Comparison of ENCODE assay signal across 1 fruit fly cellular context in genomic region chr3L:8912332-8912731, dm6.
A peak's percentile ranks its signal among the peaks of the same experiment; 100 is the strongest.
TF ChIP-seq lines count a peak whose summit lies in the region.

Gene Tsp66E (plus strand): TSS chr3L:8912499.
Gene mfr (minus strand): TSS chr3L:8912671.

TF ChIP-seq in whole organism, embryonic, 481 proteins besides CTCF, POLR2A, EP300 and RAD21 (continued from another document):
- peak; percentile 7 for TF ChIP-seq lab (GFP tag; optimal IDR thresholded peaks at IDR 0.05; lab: Kevin White, UChicago)
- peak; percentile 40 for TF ChIP-seq CG13287 (GFP tag; IDR thresholded peaks at IDR 0.05; lab: Robert Waterston, UW; ENCODE audit: partially characterized antibody)
- TF ChIP-seq sob (GFP tag; IDR thresholded peaks at IDR 0.05; lab: Robert Waterston, UW), result 0 out of 2 replicates have a peak, but pooled peaks have one; percentile 17
- peak; percentile 39 for TF ChIP-seq CG6854 (GFP tag; optimal IDR thresholded peaks at IDR 0.05; lab: Kevin White, UChicago)
- no peak for TF ChIP-seq CG9876 (GFP tag; optimal IDR thresholded peaks at IDR 0.05; lab: Kevin White, UChicago)
- TF ChIP-seq Camta (GFP tag; optimal IDR thresholded peaks at IDR 0.05; lab: Kevin White, UChicago), result no peak
- no peak for TF ChIP-seq crp (GFP tag; optimal IDR thresholded peaks at IDR 0.05; lab: Kevin White, UChicago)
- no peak for TF ChIP-seq CG2712 (tag; optimal IDR thresholded peaks at IDR 0.05; lab: Kevin White, UChicago)
- TF ChIP-seq CG4854 (GFP tag; optimal IDR thresholded peaks at IDR 0.05; lab: Kevin White, UChicago), result no peak
- TF ChIP-seq pfk (GFP tag; optimal IDR thresholded peaks at IDR 0.05; lab: Kevin White, UChicago), result no peak
- no peak for TF ChIP-seq odd (GFP tag; optimal IDR thresholded peaks at IDR 0.05; lab: Kevin White, UChicago)
- TF ChIP-seq C15 (GFP tag; IDR thresholded peaks at IDR 0.05; lab: Robert Waterston, UW), result no peak
- peak; percentile 20 for TF ChIP-seq ftz-f1 (GFP tag; optimal IDR thresholded peaks at IDR 0.05; lab: Kevin White, UChicago)
- TF ChIP-seq CG11456 (GFP tag; IDR thresholded peaks at IDR 0.05; lab: Robert Waterston, UW), result no peak
- TF ChIP-seq hth (optimal IDR thresholded peaks at IDR 0.05; lab: Kevin White, UChicago), result no peak
- TF ChIP-seq CG10979 (tag; optimal IDR thresholded peaks at IDR 0.05; lab: Kevin White, UChicago), result no peak
- TF ChIP-seq CG7556 (GFP tag; optimal IDR thresholded peaks at IDR 0.05; lab: Kevin White, UChicago), result no peak
- no peak for TF ChIP-seq wdn (GFP tag; IDR thresholded peaks at IDR 0.05; lab: Robert Waterston, UW)
- TF ChIP-seq Elba2 (GFP tag; optimal IDR thresholded peaks at IDR 0.05; lab: Kevin White, UChicago), result no peak
- no peak for TF ChIP-seq luna (GFP tag; optimal IDR thresholded peaks at IDR 0.05; lab: Kevin White, UChicago)
- no peak for TF ChIP-seq her (GFP tag; optimal IDR thresholded peaks at IDR 0.05; lab: Kevin White, UChicago)
- TF ChIP-seq aop (GFP tag; IDR thresholded peaks at IDR 0.05; lab: Robert Waterston, UW), result no peak
- TF ChIP-seq Meics (GFP tag; optimal IDR thresholded peaks at IDR 0.05; lab: Kevin White, UChicago), result peak; percentile 92
- no peak for TF ChIP-seq CG9797 (GFP tag; optimal IDR thresholded peaks at IDR 0.05; lab: Kevin White, UChicago)
- no peak for TF ChIP-seq CG17829 (tag; optimal IDR thresholded peaks at IDR 0.05; lab: Kevin White, UChicago)
- TF ChIP-seq CG10274 (GFP tag; optimal IDR thresholded peaks at IDR 0.05; lab: Kevin White, UChicago), result no peak
- no peak for TF ChIP-seq Lhr (GFP tag; optimal IDR thresholded peaks at IDR 0.05; lab: Kevin White, UChicago)
- TF ChIP-seq GATAe (GFP tag; conservative IDR thresholded peaks at IDR 0.05; lab: Robert Waterston, UW), result no peak
- TF ChIP-seq z (GFP tag; IDR thresholded peaks at IDR 0.05; lab: Robert Waterston, UW), result peak; percentile 89
- no peak for TF ChIP-seq Oli (tag; optimal IDR thresholded peaks at IDR 0.05; lab: Kevin White, UChicago)
- no peak for TF ChIP-seq repo (GFP tag; optimal IDR thresholded peaks at IDR 0.05; lab: Kevin White, UChicago)
- no peak for TF ChIP-seq CG4707 (GFP tag; optimal IDR thresholded peaks at IDR 0.05; lab: Kevin White, UChicago)
- TF ChIP-seq sens (GFP tag; lab: Kevin White, UChicago), result no peak
- TF ChIP-seq D19A (tag; optimal IDR thresholded peaks at IDR 0.05; lab: Kevin White, UChicago), result no peak
- TF ChIP-seq Adf1 (GFP tag; IDR thresholded peaks at IDR 0.05; lab: Robert Waterston, UW), result peak; percentile 50; the same call in 1 of the 2 replicates
- TF ChIP-seq CG3995 (GFP tag; optimal IDR thresholded peaks at IDR 0.05; lab: Kevin White, UChicago), result no peak
- TF ChIP-seq CG2199 (GFP tag; IDR thresholded peaks at IDR 0.05; lab: Robert Waterston, UW), result no peak
- no peak for TF ChIP-seq org-1 (GFP tag; optimal IDR thresholded peaks at IDR 0.05; lab: Kevin White, UChicago)
- no peak for TF ChIP-seq chif (GFP tag; optimal IDR thresholded peaks at IDR 0.05; lab: Kevin White, UChicago)
- no peak for TF ChIP-seq gsb (GFP tag; IDR thresholded peaks at IDR 0.05; lab: Robert Waterston, UW)
- no peak for TF ChIP-seq CG2202 (tag; optimal IDR thresholded peaks at IDR 0.05; lab: Kevin White, UChicago)
- no peak for TF ChIP-seq CG8359 (GFP tag; optimal IDR thresholded peaks at IDR 0.05; lab: Kevin White, UChicago; ENCODE audit: borderline replicate concordance)
- TF ChIP-seq HHEX (GFP tag; optimal IDR thresholded peaks at IDR 0.05; lab: Kevin White, UChicago), result no peak
- no peak for TF ChIP-seq Asciz (GFP tag; optimal IDR thresholded peaks at IDR 0.05; lab: Kevin White, UChicago)
- TF ChIP-seq wek (GFP tag; optimal IDR thresholded peaks at IDR 0.05; lab: Kevin White, UChicago), result no peak
- peak; percentile 26 for TF ChIP-seq CG12659 (GFP tag; optimal IDR thresholded peaks at IDR 0.05; lab: Kevin White, UChicago)
- no peak for TF ChIP-seq CG7987 (GFP tag; optimal IDR thresholded peaks at IDR 0.05; lab: Kevin White, UChicago)
- no peak for TF ChIP-seq CG31388 (GFP tag; optimal IDR thresholded peaks at IDR 0.05; lab: Kevin White, UChicago)
- no peak for TF ChIP-seq trem (tag; optimal IDR thresholded peaks at IDR 0.05; lab: Kevin White, UChicago)
- no peak for TF ChIP-seq CG9727 (GFP tag; optimal IDR thresholded peaks at IDR 0.05; lab: Kevin White, UChicago)
- no peak for TF ChIP-seq CG15073 (GFP tag; optimal IDR thresholded peaks at IDR 0.05; lab: Kevin White, UChicago)
- no peak for TF ChIP-seq ssp (GFP tag; IDR thresholded peaks at IDR 0.05; lab: Robert Waterston, UW)
- TF ChIP-seq Taf1 (GFP tag; IDR thresholded peaks at IDR 0.05; lab: Robert Waterston, UW), result no peak
- no peak for TF ChIP-seq trh (GFP tag; optimal IDR thresholded peaks at IDR 0.05; lab: Kevin White, UChicago)
- no peak for TF ChIP-seq CG4404 (GFP tag; IDR thresholded peaks at IDR 0.05; lab: Robert Waterston, UW)
- no peak for TF ChIP-seq TFAM (GFP tag; optimal IDR thresholded peaks at IDR 0.05; lab: Kevin White, UChicago)
- peak; percentile 26; the same call in 1 of the 3 replicates for TF ChIP-seq CG6791 (GFP tag; IDR thresholded peaks at IDR 0.05; lab: Robert Waterston, UW; ENCODE audit: partially characterized antibody)
- TF ChIP-seq CG17802 (tag; optimal IDR thresholded peaks at IDR 0.05; lab: Kevin White, UChicago), result no peak
- peak; percentile 74; the same call in 2 of the 3 replicates for TF ChIP-seq ci (GFP tag; IDR thresholded peaks at IDR 0.05; lab: Robert Waterston, UW)
- TF ChIP-seq Opbp (GFP tag; IDR thresholded peaks at IDR 0.05; lab: Robert Waterston, UW; ENCODE audit: partially characterized antibody), result no peak
- no peak for TF ChIP-seq fru (optimal IDR thresholded peaks at IDR 0.05; lab: Kevin White, UChicago)
- TF ChIP-seq Bgb (GFP tag; IDR thresholded peaks at IDR 0.05; lab: Robert Waterston, UW; ENCODE audit: partially characterized antibody), result peak; percentile 63
- TF ChIP-seq CG9817 (tag; optimal IDR thresholded peaks at IDR 0.05; lab: Kevin White, UChicago), result no peak
- no peak for TF ChIP-seq CG34422 (GFP tag; IDR thresholded peaks at IDR 0.05; lab: Robert Waterston, UW)
- peak in 1 of 2 experiments; percentile 40 for TF ChIP-seq Trl (optimal IDR thresholded peaks at IDR 0.05; lab: Kevin White, UChicago)
- peak; percentile 39 for TF ChIP-seq Trl (GFP tag; optimal IDR thresholded peaks at IDR 0.05; lab: Kevin White, UChicago)
- TF ChIP-seq CG8388 (GFP tag; optimal IDR thresholded peaks at IDR 0.05; lab: Kevin White, UChicago), result no peak
- TF ChIP-seq Awh (GFP tag; IDR thresholded peaks at IDR 0.05; lab: Robert Waterston, UW), result no peak
- peak; percentile 30; the same call in 1 of the 3 replicates for TF ChIP-seq so (GFP tag; IDR thresholded peaks at IDR 0.05; lab: Robert Waterston, UW)
- TF ChIP-seq CG2116 (GFP tag; optimal IDR thresholded peaks at IDR 0.05; lab: Kevin White, UChicago), result no peak
- TF ChIP-seq E2f1 (GFP tag; IDR thresholded peaks at IDR 0.05; lab: Robert Waterston, UW), result no peak
- TF ChIP-seq hb (GFP tag; IDR thresholded peaks at IDR 0.05; lab: Robert Waterston, UW; ENCODE audit: partially characterized antibody), result no peak
- no peak for TF ChIP-seq CG10321 (GFP tag; IDR thresholded peaks at IDR 0.05; lab: Robert Waterston, UW)
- no peak for TF ChIP-seq pb (GFP tag; optimal IDR thresholded peaks at IDR 0.05; lab: Kevin White, UChicago)
- TF ChIP-seq unc-4 (GFP tag; IDR thresholded peaks at IDR 0.05; lab: Robert Waterston, UW; ENCODE audit: partially characterized antibody), result peak; percentile 34
- no peak for TF ChIP-seq gro (GFP tag; optimal IDR thresholded peaks at IDR 0.05; lab: Kevin White, UChicago)
- TF ChIP-seq ash1 (GFP tag; optimal IDR thresholded peaks at IDR 0.05; lab: Kevin White, UChicago), result no peak
- TF ChIP-seq CG6813 (GFP tag; optimal IDR thresholded peaks at IDR 0.05; lab: Kevin White, UChicago), result no peak
- peak; percentile 30; the same call in 1 of the 2 replicates for TF ChIP-seq CG9932 (GFP tag; IDR thresholded peaks at IDR 0.05; lab: Robert Waterston, UW)
- TF ChIP-seq CG7786 (GFP tag; optimal IDR thresholded peaks at IDR 0.05; lab: Kevin White, UChicago), result no peak
- no peak for TF ChIP-seq tap (tag; optimal IDR thresholded peaks at IDR 0.05; lab: Kevin White, UChicago)
- TF ChIP-seq CG6175 (GFP tag; IDR thresholded peaks at IDR 0.05; lab: Robert Waterston, UW), result peak; percentile 99
- no peak for TF ChIP-seq CG8089 (GFP tag; optimal IDR thresholded peaks at IDR 0.05; lab: Kevin White, UChicago)
- TF ChIP-seq crc (GFP tag; optimal IDR thresholded peaks at IDR 0.05; lab: Kevin White, UChicago), result no peak
- no peak for TF ChIP-seq en (GFP tag; optimal IDR thresholded peaks at IDR 0.05; lab: Kevin White, UChicago)
- TF ChIP-seq CG17359 (tag; optimal IDR thresholded peaks at IDR 0.05; lab: Kevin White, UChicago), result no peak
- no peak for TF ChIP-seq ATbp (GFP tag; optimal IDR thresholded peaks at IDR 0.05; lab: Kevin White, UChicago)
- no peak for TF ChIP-seq CG11504 (tag; optimal IDR thresholded peaks at IDR 0.05; lab: Kevin White, UChicago)
- TF ChIP-seq CG10147 (GFP tag; optimal IDR thresholded peaks at IDR 0.05; lab: Kevin White, UChicago), result no peak
- no peak for TF ChIP-seq bab2 (GFP tag; optimal IDR thresholded peaks at IDR 0.05; lab: Kevin White, UChicago)
- TF ChIP-seq onecut (GFP tag; IDR thresholded peaks at IDR 0.05; lab: Robert Waterston, UW), result no peak
- TF ChIP-seq CG16815 (GFP tag; optimal IDR thresholded peaks at IDR 0.05; lab: Kevin White, UChicago), result no peak
- no peak for TF ChIP-seq tio (GFP tag; optimal IDR thresholded peaks at IDR 0.05; lab: Kevin White, UChicago)
- TF ChIP-seq CG12942 (GFP tag; optimal IDR thresholded peaks at IDR 0.05; lab: Kevin White, UChicago), result no peak
- TF ChIP-seq nerfin-1 (tag; optimal IDR thresholded peaks at IDR 0.05; lab: Kevin White, UChicago), result no peak
- no peak for TF ChIP-seq BtbVII (GFP tag; optimal IDR thresholded peaks at IDR 0.05; lab: Kevin White, UChicago)
- no peak for TF ChIP-seq CG18619 (GFP tag; optimal IDR thresholded peaks at IDR 0.05; lab: Kevin White, UChicago)
- TF ChIP-seq CG10462 (GFP tag; optimal IDR thresholded peaks at IDR 0.05; lab: Kevin White, UChicago), result no peak
- TF ChIP-seq CG31224 (GFP tag; IDR thresholded peaks at IDR 0.05; lab: Robert Waterston, UW), result no peak; the same call in 1 of the 2 replicates
- no peak for TF ChIP-seq CG18011 (GFP tag; optimal IDR thresholded peaks at IDR 0.05; lab: Kevin White, UChicago)
- no peak for TF ChIP-seq PHDP (tag; optimal IDR thresholded peaks at IDR 0.05; lab: Kevin White, UChicago)
- TF ChIP-seq CG3163 (GFP tag; optimal IDR thresholded peaks at IDR 0.05; lab: Kevin White, UChicago), result no peak
- TF ChIP-seq scrt (GFP tag; optimal IDR thresholded peaks at IDR 0.05; lab: Kevin White, UChicago), result no peak
- TF ChIP-seq sc (optimal IDR thresholded peaks at IDR 0.05; lab: Kevin White, UChicago), result no peak
- TF ChIP-seq sc (GFP tag; optimal IDR thresholded peaks at IDR 0.05; lab: Kevin White, UChicago), result no peak
- TF ChIP-seq D (optimal IDR thresholded peaks at IDR 0.05; lab: Kevin White, UChicago), result no peak
- no peak for TF ChIP-seq D (GFP tag; optimal IDR thresholded peaks at IDR 0.05; lab: Kevin White, UChicago)
- no peak for TF ChIP-seq CG11085 (GFP tag; IDR thresholded peaks at IDR 0.05; lab: Robert Waterston, UW)
- no peak for TF ChIP-seq Ptx1 (GFP tag; IDR thresholded peaks at IDR 0.05; lab: Robert Waterston, UW)
- TF ChIP-seq klu (GFP tag; IDR thresholded peaks at IDR 0.05; lab: Robert Waterston, UW), result no peak
- no peak for TF ChIP-seq vnd (GFP tag; IDR thresholded peaks at IDR 0.05; lab: Robert Waterston, UW; ENCODE audit: partially characterized antibody)
- TF ChIP-seq Mrtf (GFP tag; IDR thresholded peaks at IDR 0.05; lab: Robert Waterston, UW), result no peak
- TF ChIP-seq fd102C (GFP tag; optimal IDR thresholded peaks at IDR 0.05; lab: Kevin White, UChicago), result no peak
- no peak for TF ChIP-seq bcd (GFP tag; optimal IDR thresholded peaks at IDR 0.05; lab: Kevin White, UChicago)
- TF ChIP-seq CG17568 (GFP tag; optimal IDR thresholded peaks at IDR 0.05; lab: Kevin White, UChicago), result no peak
- TF ChIP-seq CG5180 (GFP tag; optimal IDR thresholded peaks at IDR 0.05; lab: Kevin White, UChicago), result peak; percentile 75
- TF ChIP-seq CG1832 (GFP tag; optimal IDR thresholded peaks at IDR 0.05; lab: Kevin White, UChicago), result no peak
- TF ChIP-seq CG6683 (GFP tag; optimal IDR thresholded peaks at IDR 0.05; lab: Kevin White, UChicago), result no peak
- no peak for TF ChIP-seq phol (tag; optimal IDR thresholded peaks at IDR 0.05; lab: Kevin White, UChicago)
- TF ChIP-seq Dfd (GFP tag; optimal IDR thresholded peaks at IDR 0.05; lab: Kevin White, UChicago), result no peak
- 0 out of 2 replicates have a peak, but pooled peaks have one; percentile 46 for TF ChIP-seq crol (GFP tag; IDR thresholded peaks at IDR 0.05; lab: Robert Waterston, UW)
- TF ChIP-seq CG6765 (GFP tag; optimal IDR thresholded peaks at IDR 0.05; lab: Kevin White, UChicago), result peak; percentile 24
- TF ChIP-seq NC2α (GFP tag; optimal IDR thresholded peaks at IDR 0.05; lab: Kevin White, UChicago), result no peak
- no peak for TF ChIP-seq run (tag; optimal IDR thresholded peaks at IDR 0.05; lab: Kevin White, UChicago)
- TF ChIP-seq CG6254 (GFP tag; optimal IDR thresholded peaks at IDR 0.05; lab: Kevin White, UChicago), result no peak
- peak; percentile 9; the same call in 1 of the 2 replicates for TF ChIP-seq cas (GFP tag; IDR thresholded peaks at IDR 0.05; lab: Robert Waterston, UW)
